Fruit fly (Drosophila melanogaster): Measurements from ENCODE around the gene CG4907.

Gene CG4907

DNA sequence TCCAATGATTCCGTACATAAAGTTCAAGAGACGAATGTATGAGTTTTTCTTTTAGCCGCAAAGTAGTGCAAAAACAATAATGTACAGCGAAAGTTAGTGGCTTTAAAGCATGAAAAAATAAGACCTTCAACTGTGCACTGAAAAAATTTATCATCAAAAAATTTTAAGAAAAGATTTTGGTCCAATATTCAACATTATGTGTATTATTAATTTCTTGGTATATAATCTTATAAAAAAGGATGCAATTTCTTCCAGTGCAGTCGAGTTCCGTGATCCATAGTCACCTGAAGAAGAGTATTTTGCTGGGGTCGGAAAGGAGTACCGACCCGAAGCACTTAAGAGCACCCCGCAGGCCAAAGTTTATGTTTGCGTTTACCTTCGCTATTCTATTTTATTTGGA is 41.9 kb downstream of the CG4907 start:
- TF ChIP-seq CG15710 (tag; optimal IDR thresholded peaks at IDR 0.05) (peak; percentile 22), D1 (tag; optimal IDR thresholded peaks at IDR 0.05) (no peak), CG34367 (tag; optimal IDR thresholded peaks at IDR 0.05) (no peak), EcR (GFP tag; optimal IDR thresholded peaks at IDR 0.05) (no peak), CG10348 (GFP tag; IDR thresholded peaks at IDR 0.05) (no peak), CG8159 (tag; optimal IDR thresholded peaks at IDR 0.05) (no peak), Pif1B (GFP tag; optimal IDR thresholded peaks at IDR 0.05) (peak; percentile 11), Pif1A (GFP tag; optimal IDR thresholded peaks at IDR 0.05) (peak; percentile 39), gl (tag; optimal IDR thresholded peaks at IDR 0.05) (no peak), CG32121 (GFP tag; IDR thresholded peaks at IDR 0.05) (peak; percentile 53; the same call in 1 of the 2 replicates), CG17806 (tag; optimal IDR thresholded peaks at IDR 0.05) (peak; percentile 11), CG9948 (tag; optimal IDR thresholded peaks at IDR 0.05) (peak; percentile 25), CG4496 (GFP tag; IDR thresholded peaks at IDR 0.05) (peak; percentile 67), Ets98B (GFP tag; IDR thresholded peaks at IDR 0.05) (peak; percentile 15; the same call in 1 of the 2 replicates), CG14655 (GFP tag; optimal IDR thresholded peaks at IDR 0.05) (peak; percentile 27)

dm6 chr3R:22667959-22668316 is 42.6 kb downstream of the CG4907 start:
- no peak for TF ChIP-seq Pif1A (GFP tag; optimal IDR thresholded peaks at IDR 0.05)
- TF ChIP-seq CG12605 (GFP tag; IDR thresholded peaks at IDR 0.05) = no peak
- no peak for TF ChIP-seq CG8301 (tag; optimal IDR thresholded peaks at IDR 0.05)
- no peak for TF ChIP-seq Ets98B (GFP tag; IDR thresholded peaks at IDR 0.05)
- TF ChIP-seq CG17806 (tag; optimal IDR thresholded peaks at IDR 0.05) = no peak
- no peak for TF ChIP-seq fd96Ca (GFP tag; IDR thresholded peaks at IDR 0.05)
- TF ChIP-seq CG15710 (tag; optimal IDR thresholded peaks at IDR 0.05) = no peak

DNA sequence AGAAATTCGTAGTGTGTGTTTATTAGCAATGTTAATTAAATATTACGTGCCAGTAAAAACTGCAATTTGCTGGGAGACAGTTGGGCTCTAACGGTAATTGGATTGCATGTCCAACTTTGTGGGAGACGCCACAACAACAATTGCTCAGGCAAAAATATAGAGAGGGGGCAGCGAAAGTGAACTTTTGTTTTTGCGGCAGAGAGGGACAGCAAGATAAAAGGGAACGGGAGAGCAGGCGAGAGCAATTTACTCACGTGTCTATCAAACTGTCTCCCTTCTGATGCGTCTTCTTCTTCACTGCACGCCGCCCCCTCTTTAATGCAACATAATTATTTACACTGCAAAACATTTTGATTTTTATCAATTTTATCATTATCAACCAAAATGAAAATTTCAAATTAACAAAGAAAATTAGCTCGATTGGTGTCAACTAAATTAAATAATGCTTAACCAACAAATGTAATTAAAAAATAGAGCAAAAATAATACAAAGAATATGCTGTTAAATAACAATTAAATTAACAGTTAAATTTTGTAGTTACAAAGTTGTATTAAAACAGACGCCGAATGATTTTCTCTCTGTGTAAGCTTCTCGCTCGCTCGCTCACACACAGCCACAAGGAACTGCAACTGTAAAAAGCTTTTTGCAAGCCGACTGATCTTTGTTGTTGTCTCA is 43.1 kb downstream of the CG4907 start:
- peak; percentile 91 for TF ChIP-seq Pif1B (GFP tag; optimal IDR thresholded peaks at IDR 0.05)
- peak; percentile 99 for TF ChIP-seq CG9948 (tag; optimal IDR thresholded peaks at IDR 0.05)
- peak; percentile 80 for TF ChIP-seq Ets98B (GFP tag; IDR thresholded peaks at IDR 0.05)
- peak; percentile 67 for TF ChIP-seq CG13204 (GFP tag; optimal IDR thresholded peaks at IDR 0.05)
- peak; percentile 50 for TF ChIP-seq fd96Ca (GFP tag; IDR thresholded peaks at IDR 0.05)
- peak; percentile 81 for TF ChIP-seq rn (GFP tag; IDR thresholded peaks at IDR 0.05)
- TF ChIP-seq CG14655 (GFP tag; optimal IDR thresholded peaks at IDR 0.05) = peak; percentile 96
- TF ChIP-seq D1 (tag; optimal IDR thresholded peaks at IDR 0.05) = peak; percentile 96
- TF ChIP-seq gl (tag; optimal IDR thresholded peaks at IDR 0.05) = peak; percentile 78
- peak; percentile 94 for TF ChIP-seq CG8301 (tag; optimal IDR thresholded peaks at IDR 0.05)
- peak; percentile 91 for TF ChIP-seq CG34367 (tag; optimal IDR thresholded peaks at IDR 0.05)
- TF ChIP-seq CG15710 (tag; optimal IDR thresholded peaks at IDR 0.05) = peak; percentile 95
- peak; percentile 73; the same call in 1 of the 2 replicates for TF ChIP-seq CG12605 (GFP tag; IDR thresholded peaks at IDR 0.05)
- peak; percentile 75 for TF ChIP-seq CG10348 (GFP tag; IDR thresholded peaks at IDR 0.05)
- peak; percentile 3 for TF ChIP-seq EcR (GFP tag; optimal IDR thresholded peaks at IDR 0.05)
- TF ChIP-seq CG17806 (tag; optimal IDR thresholded peaks at IDR 0.05) = peak; percentile 96
- peak; percentile 94; the same call in 2 of the 3 replicates for TF ChIP-seq CG4496 (GFP tag; IDR thresholded peaks at IDR 0.05)
- peak; percentile 99 for TF ChIP-seq CG8159 (tag; optimal IDR thresholded peaks at IDR 0.05)
- peak; percentile 92 for TF ChIP-seq Snoo (tag; optimal IDR thresholded peaks at IDR 0.05)
- peak; percentile 90 for TF ChIP-seq CG32121 (GFP tag; IDR thresholded peaks at IDR 0.05)
- TF ChIP-seq Pif1A (GFP tag; optimal IDR thresholded peaks at IDR 0.05) = peak; percentile 87

- no peak for TF ChIP-seq CG8159 (tag; optimal IDR thresholded peaks at IDR 0.05)
- no peak for TF ChIP-seq CG13204 (GFP tag; optimal IDR thresholded peaks at IDR 0.05)
- TF ChIP-seq rn (GFP tag; IDR thresholded peaks at IDR 0.05) = no peak
- no peak for TF ChIP-seq EcR (GFP tag; optimal IDR thresholded peaks at IDR 0.05)
- TF ChIP-seq CG10348 (GFP tag; IDR thresholded peaks at IDR 0.05) = no peak
- peak; percentile 38; the same call in 1 of the 3 replicates for TF ChIP-seq fd96Ca (GFP tag; IDR thresholded peaks at IDR 0.05)
- TF ChIP-seq CG34367 (tag; optimal IDR thresholded peaks at IDR 0.05) = peak; percentile 2
- TF ChIP-seq Pif1B (GFP tag; optimal IDR thresholded peaks at IDR 0.05) = no peak
- no peak for TF ChIP-seq D1 (tag; optimal IDR thresholded peaks at IDR 0.05)
- TF ChIP-seq gl (tag; optimal IDR thresholded peaks at IDR 0.05) = no peak
- TF ChIP-seq CG12605 (GFP tag; IDR thresholded peaks at IDR 0.05) = no peak
- no peak for TF ChIP-seq CG8301 (tag; optimal IDR thresholded peaks at IDR 0.05)
- TF ChIP-seq Pif1A (GFP tag; optimal IDR thresholded peaks at IDR 0.05) = no peak
- no peak for TF ChIP-seq CG17806 (tag; optimal IDR thresholded peaks at IDR 0.05)
- TF ChIP-seq CG32121 (GFP tag; IDR thresholded peaks at IDR 0.05) = no peak; the same call in 1 of the 2 replicates
- TF ChIP-seq Snoo (tag; optimal IDR thresholded peaks at IDR 0.05) = no peak
- TF ChIP-seq CG15710 (tag; optimal IDR thresholded peaks at IDR 0.05) = peak; percentile 16
- no peak for TF ChIP-seq CG14655 (GFP tag; optimal IDR thresholded peaks at IDR 0.05)
- no peak for TF ChIP-seq CG9948 (tag; optimal IDR thresholded peaks at IDR 0.05)
- TF ChIP-seq CG4496 (GFP tag; IDR thresholded peaks at IDR 0.05) = peak; percentile 59; the same call in 1 of the 3 replicates
- TF ChIP-seq Ets98B (GFP tag; IDR thresholded peaks at IDR 0.05) = peak; percentile 5; the same call in 1 of the 2 replicates
Measured at dm6 chr3R:22666449-22667283, 43.9 kb downstream of the CG4907 start.

DNA sequence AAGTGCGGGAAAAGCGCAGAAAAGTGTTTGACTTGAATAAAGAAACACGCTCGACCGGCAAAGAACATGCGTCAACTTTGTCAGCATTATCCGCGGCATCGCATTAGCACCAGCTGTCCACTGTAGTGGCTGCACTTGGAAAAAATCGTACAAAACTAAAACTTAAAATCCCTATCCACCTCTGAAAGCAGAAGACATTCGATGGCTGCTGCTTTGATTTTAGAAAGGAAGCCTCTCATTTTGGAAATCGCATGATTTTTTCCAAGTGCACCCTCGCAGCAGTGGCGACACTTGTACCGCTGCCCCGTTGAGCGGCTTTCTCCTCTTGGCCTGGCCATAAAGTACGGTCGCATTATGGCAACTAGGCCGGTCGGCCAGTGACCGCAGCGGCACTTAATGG is 46.3 kb downstream of the CG4907 start:
- TF ChIP-seq Pif1B (GFP tag; optimal IDR thresholded peaks at IDR 0.05) = peak; percentile 23
- TF ChIP-seq CG13204 (GFP tag; optimal IDR thresholded peaks at IDR 0.05) = no peak
- peak; percentile 86 for TF ChIP-seq CG4496 (GFP tag; IDR thresholded peaks at IDR 0.05)
- peak; percentile 17 for TF ChIP-seq CG34367 (tag; optimal IDR thresholded peaks at IDR 0.05)
- no peak for TF ChIP-seq CG8159 (tag; optimal IDR thresholded peaks at IDR 0.05)
- peak; percentile 78 for TF ChIP-seq CG32121 (GFP tag; IDR thresholded peaks at IDR 0.05)
- TF ChIP-seq CG8301 (tag; optimal IDR thresholded peaks at IDR 0.05) = peak; percentile 79
- no peak for TF ChIP-seq gl (tag; optimal IDR thresholded peaks at IDR 0.05)
- TF ChIP-seq CG15710 (tag; optimal IDR thresholded peaks at IDR 0.05) = peak; percentile 14
- no peak for TF ChIP-seq CG10348 (GFP tag; IDR thresholded peaks at IDR 0.05)
- TF ChIP-seq EcR (GFP tag; optimal IDR thresholded peaks at IDR 0.05) = no peak
- TF ChIP-seq CG17806 (tag; optimal IDR thresholded peaks at IDR 0.05) = no peak
- TF ChIP-seq fd96Ca (GFP tag; IDR thresholded peaks at IDR 0.05) = peak; percentile 90
- TF ChIP-seq CG9948 (tag; optimal IDR thresholded peaks at IDR 0.05) = peak; percentile 26
- peak; percentile 78 for TF ChIP-seq Pif1A (GFP tag; optimal IDR thresholded peaks at IDR 0.05)
- TF ChIP-seq rn (GFP tag; IDR thresholded peaks at IDR 0.05) = peak; percentile 51; the same call in 1 of the 2 replicates
- TF ChIP-seq CG14655 (GFP tag; optimal IDR thresholded peaks at IDR 0.05) = peak; percentile 73
- TF ChIP-seq CG12605 (GFP tag; IDR thresholded peaks at IDR 0.05) = peak; percentile 57
- no peak for TF ChIP-seq D1 (tag; optimal IDR thresholded peaks at IDR 0.05)
- peak; percentile 87 for TF ChIP-seq Ets98B (GFP tag; IDR thresholded peaks at IDR 0.05)
